Comparison of ENCODE assay signal across 2 worm cellular contexts in the genomic region with DNA sequence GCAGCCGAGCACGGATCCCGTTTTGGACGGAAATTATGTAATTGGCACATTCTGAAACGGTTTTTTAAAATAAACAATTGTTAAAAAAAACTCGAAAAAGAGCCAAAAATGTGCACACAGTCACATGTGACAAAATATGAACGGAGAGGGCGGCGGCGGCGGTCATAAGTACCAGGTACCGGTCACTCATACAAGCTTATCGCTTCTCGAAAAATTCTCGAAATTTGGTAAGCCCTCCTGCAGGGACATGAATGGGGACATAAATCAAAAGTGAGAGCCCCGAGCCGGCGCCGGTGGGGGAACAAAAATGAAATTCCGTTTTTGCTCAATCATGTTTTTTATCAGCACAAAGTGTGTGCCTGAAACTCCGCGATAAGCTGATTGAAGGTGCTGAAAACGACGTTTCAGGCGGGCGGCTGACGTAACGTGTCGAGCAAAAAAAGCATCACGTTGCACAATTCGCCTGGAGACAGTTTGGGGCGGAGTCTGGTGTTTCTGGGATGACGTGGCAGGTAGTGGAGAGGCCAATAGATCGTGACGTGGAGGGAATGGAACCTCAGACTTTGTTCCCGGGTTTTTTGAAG.
TF ChIP-seq lines count a peak whose summit lies in the region.

Gene ltah-1.2, minus strand, starts transcription at position 51 of the 584 bp plus-strand sequence.

TF ChIP-seq in whole organism, L4 larva, 104 proteins besides CTCF, POLR2A, EP300 and RAD21 (continued from another document):
- TF ChIP-seq spr-3 (GFP tag; optimal IDR thresholded peaks at IDR 0.05; lab: Kevin White, UChicago): no peak
- TF ChIP-seq ctbp-1 (GFP tag; IDR thresholded peaks at IDR 0.05; lab: Robert Waterston, UW): peak; percentile 40; the same call in 1 of the 2 replicates
- TF ChIP-seq Y105C5A.15 (GFP tag; IDR thresholded peaks at IDR 0.05; lab: Robert Waterston, UW): no peak
- TF ChIP-seq daf-16 (GFP tag; optimal IDR thresholded peaks at IDR 0.05; lab: Kevin White, UChicago): no peak
- TF ChIP-seq daf-16 (tag; optimal IDR thresholded peaks at IDR 0.05; lab: Kevin White, UChicago): peak; percentile 11
- peak; percentile 31 for TF ChIP-seq nhr-28 (tag; optimal IDR thresholded peaks at IDR 0.05; lab: Kevin White, UChicago)
- no peak for TF ChIP-seq ceh-28 (tag; optimal IDR thresholded peaks at IDR 0.05; lab: Kevin White, UChicago)
- TF ChIP-seq set-16 (GFP tag; IDR thresholded peaks at IDR 0.05; lab: Robert Waterston, UW): peak; percentile 52
- TF ChIP-seq ceh-44 (GFP tag; IDR thresholded peaks at IDR 0.05; lab: Robert Waterston, UW): no peak
- TF ChIP-seq zip-2 (tag; optimal IDR thresholded peaks at IDR 0.05; lab: Kevin White, UChicago): no peak
- no peak for TF ChIP-seq jun-1 (tag; optimal IDR thresholded peaks at IDR 0.05; lab: Kevin White, UChicago)
- TF ChIP-seq lin-1 (GFP tag; IDR thresholded peaks at IDR 0.05; lab: Robert Waterston, UW): no peak
- peak; percentile 64 for TF ChIP-seq pqm-1 (tag; optimal IDR thresholded peaks at IDR 0.05; lab: Kevin White, UChicago)
- no peak for TF ChIP-seq daf-19 (GFP tag; conservative IDR thresholded peaks at IDR 0.05; lab: Robert Waterston, UW)
- TF ChIP-seq tag-97 (GFP tag; IDR thresholded peaks at IDR 0.05; lab: Robert Waterston, UW): no peak
- peak; percentile 34 for TF ChIP-seq dve-1 (tag; optimal IDR thresholded peaks at IDR 0.05; lab: Kevin White, UChicago; ENCODE audit: insufficient read depth)
- TF ChIP-seq fkh-10 (GFP tag; optimal IDR thresholded peaks at IDR 0.05; lab: Kevin White, UChicago): no peak
- no peak for TF ChIP-seq F49E8.2 (tag; optimal IDR thresholded peaks at IDR 0.05; lab: Kevin White, UChicago; ENCODE audit: borderline replicate concordance)
- no peak for TF ChIP-seq dpl-1 (GFP tag; optimal IDR thresholded peaks at IDR 0.05; lab: Kevin White, UChicago)
- no peak for TF ChIP-seq ceh-62 (tag; optimal IDR thresholded peaks at IDR 0.05; lab: Kevin White, UChicago)
- peak; percentile 93 for TF ChIP-seq dmd-6 (GFP tag; IDR thresholded peaks at IDR 0.05; lab: Robert Waterston, UW)
- no peak for TF ChIP-seq mes-2 (tag; optimal IDR thresholded peaks at IDR 0.05; lab: Kevin White, UChicago; ENCODE audit: poor library complexity, severe bottlenecking)
- TF ChIP-seq hlh-11 (tag; optimal IDR thresholded peaks at IDR 0.05; lab: Kevin White, UChicago): peak; percentile 86
- TF ChIP-seq nhr-48 (tag; optimal IDR thresholded peaks at IDR 0.05; lab: Kevin White, UChicago): peak; percentile 40
- TF ChIP-seq T20F7.1 (GFP tag; optimal IDR thresholded peaks at IDR 0.05; lab: Kevin White, UChicago): no peak
- TF ChIP-seq lin-29 (GFP tag; IDR thresholded peaks at IDR 0.05; lab: Robert Waterston, UW): no peak
- TF ChIP-seq nhr-102 (tag; optimal IDR thresholded peaks at IDR 0.05; lab: Kevin White, UChicago): peak; percentile 30
- peak; percentile 56 for TF ChIP-seq hlh-30 (tag; optimal IDR thresholded peaks at IDR 0.05; lab: Kevin White, UChicago; ENCODE audit: insufficient read depth)

TF ChIP-seq in whole organism, young adult, 124 proteins besides CTCF, POLR2A, EP300 and RAD21 (continued from another document):
- TF ChIP-seq nfya-1 (tag; optimal IDR thresholded peaks at IDR 0.05; lab: Kevin White, UChicago; ENCODE audit: borderline replicate concordance, insufficient read depth): no peak
- TF ChIP-seq chd-7 (tag; optimal IDR thresholded peaks at IDR 0.05; lab: Kevin White, UChicago): no peak
- no peak for TF ChIP-seq hmg-20 (GFP tag; IDR thresholded peaks at IDR 0.05; lab: Robert Waterston, UW)
- no peak for TF ChIP-seq snpc-4 (GFP tag; optimal IDR thresholded peaks at IDR 0.05; lab: Kevin White, UChicago)
- no peak for TF ChIP-seq snpc-4 (tag; optimal IDR thresholded peaks at IDR 0.05; lab: Kevin White, UChicago)
- no peak for TF ChIP-seq egrh-3 (GFP tag; IDR thresholded peaks at IDR 0.05; lab: Robert Waterston, UW)
- no peak for TF ChIP-seq let-526 (GFP tag; IDR thresholded peaks at IDR 0.05; lab: Robert Waterston, UW)
- no peak for TF ChIP-seq madf-8 (GFP tag; conservative IDR thresholded peaks at IDR 0.05; lab: Robert Waterston, UW)
- TF ChIP-seq B0336.3 (GFP tag; IDR thresholded peaks at IDR 0.05; lab: Robert Waterston, UW): peak; percentile 76
- no peak for TF ChIP-seq ztf-26 (tag; optimal IDR thresholded peaks at IDR 0.05; lab: Kevin White, UChicago)
- no peak for TF ChIP-seq hsf-1 (GFP tag; IDR thresholded peaks at IDR 0.05; lab: Robert Waterston, UW)
- TF ChIP-seq attf-3 (GFP tag; conservative IDR thresholded peaks at IDR 0.05; lab: Robert Waterston, UW): no peak
- TF ChIP-seq cebp-1 (GFP tag; IDR thresholded peaks at IDR 0.05; lab: Robert Waterston, UW): no peak
- TF ChIP-seq cebp-1 (tag; optimal IDR thresholded peaks at IDR 0.05; lab: Kevin White, UChicago): peak; percentile 57
- no peak for TF ChIP-seq F33H1.4 (GFP tag; IDR thresholded peaks at IDR 0.05; lab: Robert Waterston, UW)
- TF ChIP-seq madf-10 (tag; optimal IDR thresholded peaks at IDR 0.05; lab: Kevin White, UChicago): peak; percentile 13
- TF ChIP-seq ceh-27 (GFP tag; optimal IDR thresholded peaks at IDR 0.05; lab: Kevin White, UChicago): no peak
- TF ChIP-seq zfh-2 (GFP tag; conservative IDR thresholded peaks at IDR 0.05; lab: Robert Waterston, UW): peak; percentile 49; the same call in 1 of the 2 replicates
- TF ChIP-seq Y67H2A.10 (GFP tag; conservative IDR thresholded peaks at IDR 0.05; lab: Robert Waterston, UW): no peak
- no peak for TF ChIP-seq ztf-3 (GFP tag; optimal IDR thresholded peaks at IDR 0.05; lab: Kevin White, UChicago)
- TF ChIP-seq ztf-22 (GFP tag; optimal IDR thresholded peaks at IDR 0.05; lab: Kevin White, UChicago): peak; percentile 81
- no peak for TF ChIP-seq unc-62 (GFP tag; optimal IDR thresholded peaks at IDR 0.05; lab: Kevin White, UChicago)
- TF ChIP-seq mcd-1 (GFP tag; IDR thresholded peaks at IDR 0.05; lab: Robert Waterston, UW): peak; percentile 45; the same call in 1 of the 2 replicates
- no peak for TF ChIP-seq hmg-1.2 (GFP tag; IDR thresholded peaks at IDR 0.05; lab: Robert Waterston, UW)
- TF ChIP-seq rcor-1 (GFP tag; IDR thresholded peaks at IDR 0.05; lab: Robert Waterston, UW): no peak
- TF ChIP-seq T26A5.8 (tag; optimal IDR thresholded peaks at IDR 0.05; lab: Kevin White, UChicago): no peak
- TF ChIP-seq Y53G8AR.9 (GFP tag; conservative IDR thresholded peaks at IDR 0.05; lab: Robert Waterston, UW): no peak
- TF ChIP-seq ceh-58 (GFP tag; IDR thresholded peaks at IDR 0.05; lab: Robert Waterston, UW): no peak
- no peak for TF ChIP-seq akir-1 (GFP tag; optimal IDR thresholded peaks at IDR 0.05; lab: Kevin White, UChicago)
- TF ChIP-seq madf-3 (GFP tag; IDR thresholded peaks at IDR 0.05; lab: Robert Waterston, UW): no peak
- TF ChIP-seq ccch-3 (GFP tag; optimal IDR thresholded peaks at IDR 0.05; lab: Kevin White, UChicago): no peak
- TF ChIP-seq atf-7 (tag; optimal IDR thresholded peaks at IDR 0.05; lab: Kevin White, UChicago): peak; percentile 81
- no peak for TF ChIP-seq K11D2.4 (GFP tag; IDR thresholded peaks at IDR 0.05; lab: Robert Waterston, UW)
- TF ChIP-seq ets-4 (GFP tag; optimal IDR thresholded peaks at IDR 0.05; lab: Kevin White, UChicago): peak; percentile 88
- peak; percentile 9 for TF ChIP-seq lin-54 (GFP tag; optimal IDR thresholded peaks at IDR 0.05; lab: Kevin White, UChicago)
- no peak for TF ChIP-seq F52B5.7 (tag; optimal IDR thresholded peaks at IDR 0.05; lab: Kevin White, UChicago)
- no peak for TF ChIP-seq nhr-120 (GFP tag; IDR thresholded peaks at IDR 0.05; lab: Robert Waterston, UW)
